Worm (Caenorhabditis elegans): Measurements from ENCODE around the gene exos-7.

The exos-7 gene

DNA sequence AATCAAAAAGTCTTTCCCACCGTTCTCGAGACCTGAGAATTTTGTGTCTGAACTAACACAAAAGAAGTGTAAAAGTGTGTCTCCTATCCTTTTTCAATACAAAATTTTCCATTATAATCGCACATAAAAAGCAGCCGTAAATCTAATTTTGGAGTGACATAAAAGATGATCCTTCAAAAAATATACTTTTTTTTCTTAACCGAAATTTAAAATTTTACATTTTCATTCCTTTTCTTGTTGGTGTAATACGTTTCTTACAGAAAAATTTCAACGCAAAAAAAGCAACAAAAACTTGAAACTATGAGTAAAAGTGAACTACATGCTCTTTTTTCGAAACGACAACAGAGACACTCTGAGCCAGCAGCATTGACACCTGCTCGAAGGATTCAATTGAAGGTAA, 31.6 kb upstream of the exos-7 start, which contains the start of gene Y44A6D.6:
Gene Y44A6D.6, plus strand, starts transcription at position 301 of the 400 bp plus-strand sequence.
- TF ChIP-seq ama-1 (optimal IDR thresholded peaks at IDR 0.05) (no peak), hmg-4 (GFP tag; optimal IDR thresholded peaks at IDR 0.05) (no peak), ets-7 (tag; optimal IDR thresholded peaks at IDR 0.05) (no peak), flt-1 (GFP tag; IDR thresholded peaks at IDR 0.05) (no peak), tra-4 (tag; optimal IDR thresholded peaks at IDR 0.05) (no peak), ceh-36 (tag; optimal IDR thresholded peaks at IDR 0.05) (no peak), tbx-11 (GFP tag; IDR thresholded peaks at IDR 0.05) (no peak), ceh-13 (GFP tag; optimal IDR thresholded peaks at IDR 0.05) (no peak), sea-1 (GFP tag; conservative IDR thresholded peaks at IDR 0.05) (no peak), hnd-1 (tag; optimal IDR thresholded peaks at IDR 0.05) (no peak), hmbx-1 (tag; optimal IDR thresholded peaks at IDR 0.05) (no peak), aly-1 (tag; optimal IDR thresholded peaks at IDR 0.05) (no peak), B0310.2 (tag; optimal IDR thresholded peaks at IDR 0.05) (no peak), scrt-1 (GFP tag; IDR thresholded peaks at IDR 0.05) (no peak), pes-1 (GFP tag; IDR thresholded peaks at IDR 0.05) (no peak), tbx-37 (GFP tag; conservative IDR thresholded peaks at IDR 0.05) (no peak), F13C5.2 (tag; optimal IDR thresholded peaks at IDR 0.05) (no peak)

DNA sequence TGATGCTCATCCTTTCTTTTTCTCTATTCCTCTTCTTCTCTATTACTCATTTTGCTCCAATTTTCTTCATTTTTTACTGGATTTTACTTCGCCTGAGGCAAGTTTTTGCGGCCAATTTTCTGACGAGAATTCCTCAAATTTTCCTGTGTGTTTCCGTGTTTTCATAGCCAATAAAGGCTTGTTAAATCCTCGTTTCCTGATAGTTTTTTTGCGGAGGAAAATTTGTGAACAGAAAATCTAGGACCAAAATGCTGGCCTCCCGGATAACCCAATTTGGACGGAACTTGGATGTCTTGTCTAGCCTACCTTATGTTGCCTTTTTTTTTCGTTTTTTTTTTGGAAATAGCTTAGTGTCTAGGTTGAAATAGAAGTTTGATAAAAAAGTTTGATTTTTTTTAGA, 25.0 kb upstream of the exos-7 start:
- TF ChIP-seq hmg-4 (GFP tag; optimal IDR thresholded peaks at IDR 0.05) (no peak), ets-7 (tag; optimal IDR thresholded peaks at IDR 0.05) (no peak), hnd-1 (tag; optimal IDR thresholded peaks at IDR 0.05) (no peak)

DNA sequence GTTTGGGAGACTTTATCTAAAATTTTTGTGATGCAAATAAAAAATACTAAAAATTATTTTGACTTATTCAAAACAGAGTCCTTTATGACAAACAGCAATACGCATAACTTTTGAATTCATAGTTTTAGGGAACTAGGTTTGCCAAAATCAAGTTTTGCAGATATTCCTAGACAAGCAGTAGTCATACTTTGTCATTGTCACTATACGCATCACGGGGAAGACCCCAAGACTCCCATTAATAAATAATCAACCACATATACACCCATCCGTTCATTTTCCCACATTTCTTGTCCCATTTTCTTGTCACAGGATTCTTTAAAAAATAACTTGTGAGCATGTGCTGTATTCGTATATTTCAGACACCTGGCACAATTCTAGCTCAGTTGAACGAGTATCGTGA, 24.2 kb upstream of the exos-7 start, which contains the start of gene Y44A6D.7:
Gene Y44A6D.7, plus strand, starts transcription at position 301 of the 400 bp plus-strand sequence.
- TF ChIP-seq flt-1 (GFP tag; IDR thresholded peaks at IDR 0.05) (no peak), scrt-1 (GFP tag; IDR thresholded peaks at IDR 0.05) (no peak), ceh-36 (tag; optimal IDR thresholded peaks at IDR 0.05) (no peak), ama-1 (optimal IDR thresholded peaks at IDR 0.05) (no peak), tbx-37 (GFP tag; conservative IDR thresholded peaks at IDR 0.05) (no peak), sea-1 (GFP tag; conservative IDR thresholded peaks at IDR 0.05) (no peak), hmg-4 (GFP tag; optimal IDR thresholded peaks at IDR 0.05) (no peak)

DNA sequence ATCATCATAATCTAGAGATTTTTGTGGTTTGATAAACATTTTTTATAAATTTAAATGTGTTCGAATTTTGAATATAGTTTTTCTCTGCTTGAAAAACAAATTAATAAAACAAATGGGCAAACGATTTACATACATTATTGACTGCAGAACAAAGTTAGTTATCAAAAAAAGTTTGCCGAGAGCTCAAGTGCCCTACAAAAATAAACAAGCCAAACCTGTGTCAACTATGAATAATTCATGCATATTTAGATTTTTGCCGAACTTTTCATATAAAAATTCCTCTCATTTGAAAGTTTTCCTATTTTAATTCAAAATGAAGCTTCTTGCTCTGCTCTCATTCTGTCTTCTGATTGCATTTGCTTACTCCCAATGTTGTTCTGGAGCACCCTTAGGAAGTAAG, 22.8 kb upstream of the exos-7 start, which contains the start of gene sshk-1:
Gene sshk-1, plus strand, starts transcription at position 301 of the 400 bp plus-strand sequence.
- TF ChIP-seq aly-1 (tag; optimal IDR thresholded peaks at IDR 0.05) (no peak), tra-4 (tag; optimal IDR thresholded peaks at IDR 0.05) (no peak), hmbx-1 (tag; optimal IDR thresholded peaks at IDR 0.05) (no peak), scrt-1 (GFP tag; IDR thresholded peaks at IDR 0.05) (no peak), ets-7 (tag; optimal IDR thresholded peaks at IDR 0.05) (no peak), pes-1 (GFP tag; IDR thresholded peaks at IDR 0.05) (no peak), flt-1 (GFP tag; IDR thresholded peaks at IDR 0.05) (no peak), F13C5.2 (tag; optimal IDR thresholded peaks at IDR 0.05) (no peak), hmg-4 (GFP tag; optimal IDR thresholded peaks at IDR 0.05) (no peak), tbx-37 (GFP tag; conservative IDR thresholded peaks at IDR 0.05) (no peak)

DNA sequence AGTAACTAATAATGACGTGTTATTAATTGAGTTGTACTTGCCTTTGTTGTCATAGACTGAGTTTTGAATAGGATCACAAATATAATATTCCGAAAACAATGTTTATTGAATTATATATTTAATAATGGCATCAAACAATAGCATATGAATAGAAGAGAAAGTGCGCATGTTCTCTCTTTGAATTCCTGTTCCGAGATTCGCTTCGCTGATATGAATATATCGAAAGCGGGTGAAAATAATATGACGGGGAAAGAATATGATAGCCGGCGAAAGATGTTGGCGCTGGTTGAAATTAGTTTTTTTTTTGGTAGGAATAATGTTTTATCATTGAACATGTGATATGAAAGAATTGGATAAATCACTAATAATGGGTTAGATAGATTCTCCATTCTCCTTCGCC, 18.6 kb upstream of the exos-7 start, which contains the start of gene T03D8.6:
Gene T03D8.6, minus strand, starts transcription at position 298 of the 400 bp plus-strand sequence.
- TF ChIP-seq hnd-1 (tag; optimal IDR thresholded peaks at IDR 0.05) (no peak), tbx-37 (GFP tag; conservative IDR thresholded peaks at IDR 0.05) (no peak), ets-7 (tag; optimal IDR thresholded peaks at IDR 0.05) (no peak), ceh-13 (GFP tag; optimal IDR thresholded peaks at IDR 0.05) (no peak), ama-1 (optimal IDR thresholded peaks at IDR 0.05) (no peak), aly-1 (tag; optimal IDR thresholded peaks at IDR 0.05) (no peak), hmg-4 (GFP tag; optimal IDR thresholded peaks at IDR 0.05) (no peak), tra-4 (tag; optimal IDR thresholded peaks at IDR 0.05) (no peak), sea-1 (GFP tag; conservative IDR thresholded peaks at IDR 0.05) (no peak), scrt-1 (GFP tag; IDR thresholded peaks at IDR 0.05) (no peak), tbx-11 (GFP tag; IDR thresholded peaks at IDR 0.05) (no peak), B0310.2 (tag; optimal IDR thresholded peaks at IDR 0.05) (no peak), F13C5.2 (tag; optimal IDR thresholded peaks at IDR 0.05) (no peak), hmbx-1 (tag; optimal IDR thresholded peaks at IDR 0.05) (no peak), pes-1 (GFP tag; IDR thresholded peaks at IDR 0.05) (no peak), ceh-36 (tag; optimal IDR thresholded peaks at IDR 0.05) (no peak), flt-1 (GFP tag; IDR thresholded peaks at IDR 0.05) (no peak)

DNA sequence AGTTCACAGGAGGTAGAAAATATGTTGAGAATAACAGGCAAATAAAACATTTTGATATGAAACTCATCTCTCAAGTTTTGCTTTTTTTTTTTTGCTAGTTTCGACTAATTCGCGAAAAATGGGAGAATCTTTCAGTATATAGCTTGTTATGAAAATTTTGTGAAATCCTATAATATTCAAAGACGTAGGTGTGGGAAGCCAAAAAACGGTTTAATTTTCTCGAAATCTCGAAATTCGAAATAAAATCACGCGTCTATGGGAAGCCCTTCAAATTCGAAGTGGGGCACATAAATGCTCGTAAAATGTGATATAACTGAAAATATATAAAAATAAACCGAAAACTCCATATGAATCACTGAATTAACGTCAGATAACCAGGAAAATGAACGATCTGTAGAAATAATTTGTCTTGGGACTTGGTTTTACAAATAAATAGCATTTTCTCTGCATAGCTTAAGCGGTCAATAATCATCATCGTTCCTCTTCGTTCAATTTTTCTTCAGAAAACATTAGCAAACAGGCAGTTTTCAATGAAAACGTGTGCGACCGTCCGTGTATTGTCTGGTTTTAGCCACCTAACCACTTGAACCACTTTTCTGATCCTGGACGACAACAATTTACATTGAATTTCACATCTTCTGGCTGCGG, 13.6 kb upstream of the exos-7 start, which contains the start of the genes gcy-22 and grl-14:
Gene gcy-22, minus strand, starts transcription at position 101 of the 648 bp plus-strand sequence.
Gene grl-14, plus strand, starts transcription at position 598 of the 648 bp plus-strand sequence.
- TF ChIP-seq flt-1 (GFP tag; IDR thresholded peaks at IDR 0.05) (no peak), F13C5.2 (tag; optimal IDR thresholded peaks at IDR 0.05) (no peak), ets-7 (tag; optimal IDR thresholded peaks at IDR 0.05) (no peak), pes-1 (GFP tag; IDR thresholded peaks at IDR 0.05) (no peak), scrt-1 (GFP tag; IDR thresholded peaks at IDR 0.05) (no peak), ama-1 (optimal IDR thresholded peaks at IDR 0.05) (no peak), hmbx-1 (tag; optimal IDR thresholded peaks at IDR 0.05) (no peak), ceh-36 (tag; optimal IDR thresholded peaks at IDR 0.05) (no peak), B0310.2 (tag; optimal IDR thresholded peaks at IDR 0.05) (no peak), tra-4 (tag; optimal IDR thresholded peaks at IDR 0.05) (no peak), aly-1 (tag; optimal IDR thresholded peaks at IDR 0.05) (no peak), tbx-11 (GFP tag; IDR thresholded peaks at IDR 0.05) (no peak), hmg-4 (GFP tag; optimal IDR thresholded peaks at IDR 0.05) (no peak), sea-1 (GFP tag; conservative IDR thresholded peaks at IDR 0.05) (no peak), hnd-1 (tag; optimal IDR thresholded peaks at IDR 0.05) (no peak)

DNA sequence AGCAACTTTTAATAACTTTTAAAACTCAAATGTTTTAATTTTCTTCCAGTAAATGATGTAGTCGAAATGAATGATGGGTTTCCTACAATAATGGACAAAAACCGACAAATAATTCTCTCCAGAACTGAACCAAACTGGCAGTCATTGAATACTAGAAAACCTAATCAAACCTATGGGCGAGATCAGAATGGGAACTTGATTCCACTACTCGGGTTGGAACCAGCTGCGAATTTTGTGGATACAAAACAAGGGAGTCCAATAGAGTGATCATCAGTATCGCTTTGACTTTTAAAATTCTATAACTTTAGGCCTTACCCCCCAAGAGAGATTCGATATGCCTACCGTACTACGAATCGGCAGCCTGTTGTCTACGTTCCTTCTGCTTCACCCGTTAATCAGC, 12.0 kb upstream of the exos-7 start:
- TF ChIP-seq tbx-37 (GFP tag; conservative IDR thresholded peaks at IDR 0.05) (no peak), tra-4 (tag; optimal IDR thresholded peaks at IDR 0.05) (no peak), ceh-36 (tag; optimal IDR thresholded peaks at IDR 0.05) (no peak), tbx-11 (GFP tag; IDR thresholded peaks at IDR 0.05) (no peak), hmbx-1 (tag; optimal IDR thresholded peaks at IDR 0.05) (no peak), ama-1 (optimal IDR thresholded peaks at IDR 0.05) (no peak), F13C5.2 (tag; optimal IDR thresholded peaks at IDR 0.05) (no peak), hnd-1 (tag; optimal IDR thresholded peaks at IDR 0.05) (no peak), ceh-13 (GFP tag; optimal IDR thresholded peaks at IDR 0.05) (no peak)

Measured in whole organism, early embryonic.